Worm (Caenorhabditis elegans) whole organism, L4 larva: Measurements from ENCODE around the gene osg-1.

Source experiments
- F37D6.2 ChIP-seq: sonication (generic microtip); optimal IDR thresholded peaks from 2 replicates; lab custom pipeline; 2016; ENCODE audit warnings: mild to moderate bottlenecking, missing genetic modification characterization, missing compliant biosample characterization
- ama-1 ChIP-seq: fragments of 150-350 bp; optimal IDR thresholded peaks from 2 replicates; lab custom pipeline; 2014; ENCODE audit warnings: inconsistent platforms, mixed read lengths
- ces-1 ChIP-seq: fragments of 150-350 bp; sonication (generic microtip); optimal IDR thresholded peaks from 4 replicates; lab custom pipeline; 2014; ENCODE audit warnings: missing biosample characterization, missing genetic modification reagents, missing genetic modification characterization
- egl-27 ChIP-seq: sonication (generic microtip); optimal IDR thresholded peaks from 3 replicates; lab custom pipeline; 2017; ENCODE audit warnings: missing biosample characterization, missing genetic modification reagents, missing genetic modification characterization
- egl-43 ChIP-seq: fragments of 200-800 bp; sonication (Bioruptor generic); IDR thresholded peaks from 2 replicates; pipeline ENCODE4 v1.3.6; 2022; ENCODE audit warnings: missing genetic modification reagents, missing genetic modification characterization, missing compliant biosample characterization
- lin-29 ChIP-seq: fragments of 200-800 bp; sonication (Bioruptor generic); IDR thresholded peaks from 2 replicates; pipeline ENCODE4 v1.3.6; 2022; ENCODE audit warnings: missing genetic modification reagents, missing genetic modification characterization, missing compliant biosample characterization
- lin-39 ChIP-seq: fragments of 150-350 bp; optimal IDR thresholded peaks from 2 replicates; lab custom pipeline; 2014; ENCODE audit warnings: missing biosample characterization, missing genetic modification reagents, missing genetic modification characterization
- lsy-2 ChIP-seq, 2 experiments: fragments of 150-350 bp in 1 of 2; sonication (generic microtip) in 1 of 2; optimal IDR thresholded peaks; 2 replicates each; lab custom pipeline; 2014 to 2017; ENCODE audit warnings: missing biosample characterization in 2 of 2, missing genetic modification characterization in 2 of 2
- nhr-102 ChIP-seq: sonication (generic microtip); optimal IDR thresholded peaks from 2 replicates; lab custom pipeline; 2016; ENCODE audit warnings: mild to moderate bottlenecking, missing genetic modification characterization, moderate library complexity, missing compliant biosample characterization
- tag-97 ChIP-seq: fragments of 200-800 bp; sonication (Bioruptor generic); IDR thresholded peaks from 2 replicates; pipeline ENCODE4 v1.3.6; 2022; ENCODE audit warnings: missing genetic modification characterization, missing compliant biosample characterization
- unc-62 ChIP-seq, 3 experiments: fragments of 150-350 bp in 1 of 3; sonication (generic microtip); optimal IDR thresholded peaks in 2 of 3; peaks in 1 of 3; 1 replicate in 1 of 3; 2 replicates in 2 of 3; lab custom pipeline; 2014 to 2017; ENCODE audit warnings: missing biosample characterization in 3 of 3, missing genetic modification characterization in 3 of 3, missing genetic modification reagents in 3 of 3, missing genotype in 1 of 3
- zip-2 ChIP-seq: fragments of 150-350 bp; optimal IDR thresholded peaks from 2 replicates; lab custom pipeline; 2014; ENCODE audit warnings: missing biosample characterization, missing genetic modification characterization
- ztf-11 ChIP-seq: fragments of 150-350 bp; optimal IDR thresholded peaks from 2 replicates; lab custom pipeline; 2014; ENCODE audit warnings: missing biosample characterization, missing genetic modification characterization

DNA sequence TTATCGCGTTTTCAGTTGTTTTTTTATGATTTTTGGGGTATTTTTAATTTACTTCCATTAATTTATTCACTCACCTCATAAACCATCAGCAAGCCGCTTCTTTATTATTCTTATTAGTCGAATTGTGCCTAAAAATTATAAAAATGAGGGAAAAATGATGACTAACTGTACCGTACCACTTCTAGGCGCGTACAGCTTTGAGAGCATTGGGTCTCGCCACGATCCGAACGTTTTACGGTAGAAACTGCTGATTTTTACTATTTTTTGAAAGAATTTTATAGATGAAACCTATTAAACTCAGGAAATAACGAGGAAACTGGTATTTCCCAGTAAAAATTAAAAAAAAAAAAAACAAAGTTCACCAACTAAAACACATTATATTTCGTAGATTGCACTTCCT is 55.7 kb downstream of the osg-1 start, which contains the start of gene D1044.6:
- TF ChIP-seq ztf-11 (tag; lab: Kevin White, UChicago) (no peak), lin-29 (no peak), egl-43 (GFP tag; lab: Robert Waterston, UW) (no peak), zip-2 (tag; lab: Kevin White, UChicago) (no peak), egl-27 (tag; lab: Kevin White, UChicago) (no peak), lsy-2 (tag; optimal IDR thresholded peaks at IDR 0.05; lab: Kevin White, UChicago) (no peak), unc-62 (GFP tag; optimal IDR thresholded peaks at IDR 0.05 in 1 of 2; lab: Kevin White, UChicago) (no peak), unc-62 (tag; optimal IDR thresholded peaks at IDR 0.05; lab: Kevin White, UChicago) (no peak), lin-39 (tag; lab: Kevin White, UChicago) (no peak), ces-1 (GFP tag; lab: Kevin White, UChicago) (no peak), nhr-102 (tag; lab: Kevin White, UChicago) (no peak), tag-97 (GFP tag; lab: Robert Waterston, UW) (no peak), F37D6.2 (no peak), ama-1 (lab: Kevin White, UChicago) (no peak)
